Fruit fly (Drosophila melanogaster) whole organism, adult: ENCODE data around the gene CG6071.

Experiments
- CG11617 ChIP-seq: fragments of 200-800 bp; sonication (Bioruptor generic); optimal IDR thresholded peaks from 2 replicates; lab custom pipeline; 2017; ENCODE audit warnings: mild to moderate bottlenecking, missing biosample characterization, missing genetic modification reagents, missing genetic modification characterization
- CG1620 ChIP-seq: fragments of 200-800 bp; sonication (Bioruptor generic); optimal IDR thresholded peaks from 2 replicates; lab custom pipeline; 2016; ENCODE audit warnings: missing biosample characterization, missing genetic modification characterization
- CG5204 ChIP-seq: fragments of 200-800 bp; sonication (Bioruptor generic); optimal IDR thresholded peaks from 2 replicates; lab custom pipeline; 2016; ENCODE audit warnings: missing biosample characterization, missing genetic modification characterization
- CG7045 ChIP-seq: fragments of 200-800 bp; sonication (Bioruptor generic); optimal IDR thresholded peaks from 2 replicates; lab custom pipeline; 2017; ENCODE audit warnings: missing biosample characterization, mild to moderate bottlenecking, missing genetic modification characterization
- CG7101 ChIP-seq: fragments of 200-800 bp; sonication (Bioruptor generic); optimal IDR thresholded peaks from 2 replicates; lab custom pipeline; 2018; ENCODE audit warnings: missing biosample characterization, mild to moderate bottlenecking, missing genetic modification characterization, moderate library complexity
- Clk ChIP-seq: fragments of 200-800 bp; sonication (Bioruptor generic); optimal IDR thresholded peaks from 2 replicates; lab custom pipeline; 2017; ENCODE audit warnings: missing biosample characterization, missing genetic modification characterization
- Hr96 ChIP-seq: fragments of 200-800 bp; sonication (Bioruptor generic); optimal IDR thresholded peaks from 2 replicates; lab custom pipeline; 2016; ENCODE audit warnings: missing biosample characterization, missing genetic modification characterization
- bab1 ChIP-seq: fragments of 200-800 bp; sonication (Bioruptor generic); optimal IDR thresholded peaks from 3 replicates; lab custom pipeline; 2019; ENCODE audit warnings: missing biosample characterization, mild to moderate bottlenecking, missing genetic modification characterization, moderate library complexity
- kay ChIP-seq: fragments of 200-800 bp; sonication (Bioruptor generic); peaks from one replicate; lab custom pipeline; 2016; ENCODE audit warnings: missing biosample characterization, missing genetic modification characterization, borderline replicate concordance
- pad ChIP-seq: fragments of 200-800 bp; sonication (Bioruptor generic); optimal IDR thresholded peaks from 3 replicates; lab custom pipeline; 2017; ENCODE audit warnings: missing biosample characterization, missing genetic modification characterization, mild to moderate bottlenecking, moderate library complexity, missing genetic modification reagents

- TF ChIP-seq CG7045 (GFP tag; lab: Kevin White, UChicago) (no peak), Hr96 (GFP tag; lab: Kevin White, UChicago) (no peak), CG7101 (no peak), CG1620 (GFP tag; lab: Kevin White, UChicago) (no peak), CG11617 (no peak), pad (GFP tag; lab: Kevin White, UChicago) (no peak), bab1 (no peak), kay (GFP tag; lab: Kevin White, UChicago) (no peak), CG5204 (peak; percentile 23), Clk (GFP tag; lab: Kevin White, UChicago) (no peak)
Observed at dm6 chr3L:11609153-11609809, 36.6 kb downstream of the CG6071 start, which contains the start of gene Duba.
